Fruit fly (Drosophila melanogaster) whole organism, embryonic: ENCODE measurements around the gene Irk1.
A peak's percentile ranks its signal among the peaks of the same experiment; 100 is the strongest.

Source experiments
- Abd-B ChIP-seq: fragments of 200-800 bp; sonication (Bioruptor generic); optimal IDR thresholded peaks from 2 replicates; lab custom pipeline; 2018; ENCODE audit warnings: missing biosample characterization, mild to moderate bottlenecking, missing genetic modification characterization, moderate library complexity
- Bdp1 ChIP-seq: fragments of 200-800 bp; sonication (Bioruptor generic); optimal IDR thresholded peaks from 3 replicates; lab custom pipeline; 2016; ENCODE audit warnings: missing biosample characterization, missing genetic modification characterization
- Bteb2 ChIP-seq: fragments of 200-800 bp; sonication (Bioruptor generic); optimal IDR thresholded peaks from 2 replicates; lab custom pipeline; 2016; ENCODE audit warnings: missing biosample characterization, missing genetic modification characterization
- C15 ChIP-seq: fragments of 200-800 bp; sonication (Bioruptor generic); IDR thresholded peaks from 3 replicates; pipeline ENCODE4 v1.3.6; 2022; ENCODE audit warnings: missing biosample characterization, missing genetic modification characterization
- CG11456 ChIP-seq: fragments of 200-800 bp; sonication (Bioruptor generic); IDR thresholded peaks from 3 replicates; pipeline ENCODE4 v1.3.6; 2022; ENCODE audit warnings: missing biosample characterization, missing genetic modification characterization
- CG11504 ChIP-seq: fragments of 200-800 bp; sonication (Bioruptor generic); optimal IDR thresholded peaks from 3 replicates; lab custom pipeline; 2019; ENCODE audit warnings: missing biosample characterization, mild to moderate bottlenecking, missing genetic modification characterization, moderate library complexity
- CG11696 ChIP-seq: fragments of 200-800 bp; sonication (Bioruptor generic); IDR thresholded peaks from 2 replicates; pipeline ENCODE4 v1.3.6; 2022; ENCODE audit warnings: missing biosample characterization, missing genetic modification characterization
- CG13775 ChIP-seq: fragments of 200-800 bp; sonication (Bioruptor generic); optimal IDR thresholded peaks from 3 replicates; lab custom pipeline; 2017; ENCODE audit warnings: missing biosample characterization, mild to moderate bottlenecking, missing genetic modification characterization
- CG14014 ChIP-seq: fragments of 200-800 bp; sonication (Bioruptor generic); IDR thresholded peaks from 2 replicates; pipeline ENCODE4 v1.3.6; 2022; ENCODE audit warnings: missing biosample characterization, missing genetic modification characterization
- CG14667 ChIP-seq: fragments of 200-800 bp; sonication (Bioruptor generic); IDR thresholded peaks from 2 replicates; pipeline ENCODE4 v1.3.6; 2022; ENCODE audit warnings: missing biosample characterization, missing genetic modification characterization
- CG1647 ChIP-seq: fragments of 200-800 bp; sonication (Bioruptor generic); optimal IDR thresholded peaks from 3 replicates; lab custom pipeline; 2016; ENCODE audit warnings: missing biosample characterization, missing genetic modification characterization
- CG16779 ChIP-seq: fragments of 200-800 bp; sonication (Bioruptor generic); IDR thresholded peaks from 2 replicates; pipeline ENCODE4 v1.3.6; 2022; ENCODE audit warnings: missing biosample characterization, missing genetic modification characterization
- CG17186 ChIP-seq: fragments of 200-800 bp; sonication (Bioruptor generic); optimal IDR thresholded peaks from 3 replicates; lab custom pipeline; 2017; ENCODE audit warnings: missing biosample characterization, missing genetic modification reagents, missing genetic modification characterization
- CG2202 ChIP-seq: fragments of 200-800 bp; sonication (Bioruptor generic); optimal IDR thresholded peaks from 2 replicates; lab custom pipeline; 2018; ENCODE audit warnings: missing biosample characterization, mild to moderate bottlenecking, missing genetic modification characterization
- CG32767 ChIP-seq: fragments of 200-800 bp; sonication (Bioruptor generic); IDR thresholded peaks from 2 replicates; pipeline ENCODE4 v1.3.6; 2022; ENCODE audit warnings: missing biosample characterization, missing genetic modification characterization
- CG34376 ChIP-seq: fragments of 200-800 bp; sonication (Bioruptor generic); optimal IDR thresholded peaks from 2 replicates; lab custom pipeline; 2018; ENCODE audit warnings: missing biosample characterization, mild to moderate bottlenecking, missing genetic modification characterization
- CG3726 ChIP-seq: fragments of 200-800 bp; sonication (Bioruptor generic); IDR thresholded peaks from 3 replicates; pipeline ENCODE4, ENCODE4 v1.3.6; 2022; ENCODE audit warnings: missing biosample characterization, missing genetic modification characterization
- CG6654 ChIP-seq: fragments of 200-800 bp; sonication (Bioruptor generic); optimal IDR thresholded peaks from 2 replicates; lab custom pipeline; 2017; ENCODE audit warnings: missing biosample characterization, mild to moderate bottlenecking, missing genetic modification characterization
- CG7271 ChIP-seq: fragments of 200-800 bp; sonication (Bioruptor generic); optimal IDR thresholded peaks from 2 replicates; lab custom pipeline; 2018; ENCODE audit warnings: missing biosample characterization, mild to moderate bottlenecking, missing genetic modification characterization, moderate library complexity
- CG7928 ChIP-seq: fragments of 200-800 bp; sonication (Bioruptor generic); optimal IDR thresholded peaks from 2 replicates; lab custom pipeline; 2017; ENCODE audit warnings: missing biosample characterization, mild to moderate bottlenecking, missing genetic modification characterization
- CG7987 ChIP-seq: fragments of 200-800 bp; sonication (Bioruptor generic); optimal IDR thresholded peaks from 2 replicates; lab custom pipeline; 2018; ENCODE audit warnings: missing biosample characterization, mild to moderate bottlenecking, missing genetic modification characterization, moderate library complexity
- CG8478 ChIP-seq: fragments of >200 bp; optimal IDR thresholded peaks from 2 replicates; lab custom pipeline; 2018
- CkIIα-i1 ChIP-seq: fragments of 200-800 bp; sonication (Bioruptor generic); IDR thresholded peaks from 2 replicates; pipeline ENCODE4 v1.3.6; 2022; ENCODE audit warnings: missing biosample characterization, missing genetic modification characterization
- Dek ChIP-seq: fragments of 200-800 bp; sonication (Bioruptor generic); optimal IDR thresholded peaks from 3 replicates; lab custom pipeline; 2019; ENCODE audit warnings: missing biosample characterization, mild to moderate bottlenecking, missing genetic modification characterization, moderate library complexity
- Gug ChIP-seq: fragments of 200-800 bp; sonication (Bioruptor generic); IDR thresholded peaks from 4 replicates; pipeline ENCODE4 v1.3.6; 2022; ENCODE audit warnings: missing biosample characterization, missing genetic modification characterization
- Lhr ChIP-seq: fragments of 200-800 bp; sonication (Bioruptor generic); optimal IDR thresholded peaks from 3 replicates; lab custom pipeline; 2017; ENCODE audit warnings: mild to moderate bottlenecking, missing biosample characterization, missing genetic modification reagents, missing genetic modification characterization
- TFAM ChIP-seq: fragments of 200-800 bp; sonication (Bioruptor generic); optimal IDR thresholded peaks from 2 replicates; lab custom pipeline; 2017; ENCODE audit warnings: missing biosample characterization, missing genetic modification characterization, inconsistent platforms
- Xrp1 ChIP-seq: fragments of 200-800 bp; sonication (Bioruptor generic); IDR thresholded peaks from 2 replicates; pipeline ENCODE4 v1.3.6; 2022; ENCODE audit warnings: missing biosample characterization, missing genetic modification characterization
- amos ChIP-seq: fragments of 200-800 bp; sonication (Bioruptor generic); IDR thresholded peaks from 2 replicates; pipeline ENCODE4 v1.3.6; 2022; ENCODE audit warnings: missing biosample characterization, missing genetic modification characterization; ENCODE audit not compliant: partially characterized antibody
- aop ChIP-seq: fragments of 200-800 bp; sonication (Bioruptor generic); IDR thresholded peaks from 2 replicates; pipeline ENCODE4 v1.3.6; 2022; ENCODE audit warnings: missing biosample characterization, missing genetic modification characterization
- cad ChIP-seq: fragments of >200 bp; optimal IDR thresholded peaks from 2 replicates; lab custom pipeline; 2017; ENCODE audit warnings: missing biosample characterization, missing genetic modification characterization
- cato ChIP-seq: fragments of 200-800 bp; sonication (Bioruptor generic); optimal IDR thresholded peaks from 2 replicates; lab custom pipeline; 2016; ENCODE audit warnings: missing biosample characterization, missing genetic modification characterization, borderline replicate concordance
- cg ChIP-seq: fragments of 200-800 bp; sonication (Bioruptor generic); optimal IDR thresholded peaks from 3 replicates; lab custom pipeline; 2019; ENCODE audit warnings: missing biosample characterization, mild to moderate bottlenecking, missing genetic modification characterization, moderate library complexity
- chm ChIP-seq: fragments of 200-800 bp; sonication (Bioruptor generic); IDR thresholded peaks from 2 replicates; pipeline ENCODE4 v1.3.6; 2022; ENCODE audit warnings: missing biosample characterization, missing genetic modification characterization
- croc ChIP-seq: fragments of 200-800 bp; sonication (Bioruptor generic); conservative IDR thresholded peaks from 3 replicates; pipeline ENCODE4 v1.3.6; 2022; ENCODE audit warnings: missing biosample characterization, missing genetic modification characterization
- dm ChIP-seq: fragments of 200-800 bp; sonication (Bioruptor generic); optimal IDR thresholded peaks from 3 replicates; lab custom pipeline; 2016; ENCODE audit warnings: missing biosample characterization, missing genetic modification characterization
- emc ChIP-seq: fragments of 200-800 bp; sonication (Bioruptor generic); optimal IDR thresholded peaks from 2 replicates; lab custom pipeline; 2016; ENCODE audit warnings: missing biosample characterization, missing genetic modification characterization
- eyg ChIP-seq: fragments of 200-800 bp; sonication (Bioruptor generic); optimal IDR thresholded peaks from 3 replicates; lab custom pipeline; 2016; ENCODE audit warnings: missing biosample characterization, missing genetic modification characterization
- insv ChIP-seq, 2 experiments: fragments of 200-800 bp; sonication (Bioruptor generic); optimal IDR thresholded peaks; 3 replicates each; lab custom pipeline; 2016 to 2018; ENCODE audit warnings: missing biosample characterization in 2 of 2, missing genetic modification characterization in 2 of 2
- kay ChIP-seq: fragments of 200-800 bp; sonication (Bioruptor generic); optimal IDR thresholded peaks from 2 replicates; lab custom pipeline; 2016; ENCODE audit warnings: missing biosample characterization, missing genetic modification characterization
- ken ChIP-seq: fragments of 200-800 bp; sonication (Bioruptor generic); IDR thresholded peaks from 3 replicates; pipeline ENCODE4 v1.3.6; 2022; ENCODE audit warnings: missing biosample characterization, missing genetic modification characterization
- lab ChIP-seq: fragments of 200-800 bp; sonication (Bioruptor generic); optimal IDR thresholded peaks from 3 replicates; lab custom pipeline; 2017; ENCODE audit warnings: missing biosample characterization, missing genetic modification characterization, mild to moderate bottlenecking, moderate library complexity, missing genetic modification reagents
- lmd ChIP-seq: fragments of 200-800 bp; sonication (Bioruptor generic); IDR thresholded peaks from 2 replicates; pipeline ENCODE4 v1.3.6; 2022; ENCODE audit warnings: missing biosample characterization, missing genetic modification characterization
- pfk ChIP-seq: fragments of 200-800 bp; sonication (Bioruptor generic); optimal IDR thresholded peaks from 2 replicates; lab custom pipeline; 2018; ENCODE audit warnings: missing biosample characterization, mild to moderate bottlenecking, missing genetic modification characterization, moderate library complexity
- rib ChIP-seq: fragments of 200-800 bp; sonication (Bioruptor generic); IDR thresholded peaks from 2 replicates; pipeline ENCODE4 v1.3.6; 2022; ENCODE audit warnings: missing biosample characterization, missing genetic modification characterization
- salm ChIP-seq: fragments of 200-800 bp; sonication (Bioruptor generic); optimal IDR thresholded peaks from 2 replicates; lab custom pipeline; 2018; ENCODE audit warnings: missing biosample characterization, mild to moderate bottlenecking, missing genetic modification characterization
- sim ChIP-seq: fragments of 200-800 bp; sonication (Bioruptor generic); IDR thresholded peaks from 2 replicates; pipeline ENCODE4 v1.3.6; 2022; ENCODE audit warnings: missing biosample characterization, missing genetic modification characterization
- slou ChIP-seq: fragments of 200-800 bp; sonication (Bioruptor generic); optimal IDR thresholded peaks from 3 replicates; lab custom pipeline; 2016; ENCODE audit warnings: missing biosample characterization, missing genetic modification characterization
- slp2 ChIP-seq: fragments of 200-800 bp; sonication (Bioruptor generic); optimal IDR thresholded peaks from 2 replicates; lab custom pipeline; 2016; ENCODE audit warnings: missing biosample characterization, missing genetic modification characterization
- tio ChIP-seq: fragments of 200-800 bp; sonication (Bioruptor generic); optimal IDR thresholded peaks from 2 replicates; lab custom pipeline; 2017; ENCODE audit warnings: missing biosample characterization, missing genetic modification characterization, inconsistent platforms
- trh ChIP-seq: fragments of 200-800 bp; sonication (Bioruptor generic); optimal IDR thresholded peaks from 2 replicates; lab custom pipeline; 2016; ENCODE audit warnings: missing biosample characterization, missing genetic modification characterization

The Irk1 gene

dm6 chr3R:23173393-23173981 is 5.4 kb downstream of the Irk1 start, which contains the start of gene CG46310 (continued):
- TF ChIP-seq amos (GFP tag; lab: Robert Waterston, UW) (no peak; the same call in 1 of the 2 replicates), Dek (peak; percentile 71), Bdp1 (GFP tag; lab: Kevin White, UChicago) (no peak), CG34376 (GFP tag; lab: Kevin White, UChicago) (peak; percentile 77), TFAM (GFP tag; lab: Kevin White, UChicago) (no peak), CG7987 (GFP tag; lab: Kevin White, UChicago) (peak; percentile 47), Xrp1 (GFP tag; lab: Robert Waterston, UW) (peak; percentile 87), salm (tag; lab: Kevin White, UChicago) (peak; percentile 52), dm (GFP tag; lab: Kevin White, UChicago) (no peak), CG13775 (GFP tag; lab: Kevin White, UChicago) (peak; percentile 41), CG17186 (GFP tag; lab: Kevin White, UChicago) (no peak), croc (GFP tag; lab: Robert Waterston, UW) (peak; percentile 67), CG32767 (GFP tag; lab: Robert Waterston, UW) (0 out of 2 replicates have a peak, but pooled peaks have one; percentile 7), slou (peak; percentile 55), kay (GFP tag; lab: Kevin White, UChicago) (no peak), Lhr (GFP tag; lab: Kevin White, UChicago) (no peak), lab (GFP tag; lab: Kevin White, UChicago) (peak; percentile 89), CG8478 (lab: Kevin White, UChicago) (no peak), tio (GFP tag; lab: Kevin White, UChicago) (peak; percentile 37), cg (GFP tag; lab: Kevin White, UChicago) (peak; percentile 19), C15 (GFP tag; lab: Robert Waterston, UW) (peak; percentile 66; the same call in 2 of the 3 replicates), CG7271 (tag; lab: Kevin White, UChicago) (no peak), cad (GFP tag; lab: Kevin White, UChicago) (no peak), rib (GFP tag; lab: Robert Waterston, UW) (peak; percentile 89), CG14667 (peak; percentile 43; the same call in 1 of the 2 replicates), CG6654 (GFP tag; lab: Kevin White, UChicago) (peak; percentile 24), CG1647 (GFP tag; lab: Kevin White, UChicago) (no peak), slp2 (GFP tag; lab: Kevin White, UChicago) (no peak), CG11696 (peak; percentile 51), CG11456 (GFP tag; lab: Robert Waterston, UW) (peak; percentile 88), Bteb2 (GFP tag; lab: Kevin White, UChicago) (no peak), Gug (peak; percentile 58; the same call in 3 of the 4 replicates), CG16779 (GFP tag; lab: Robert Waterston, UW) (peak; percentile 74), Abd-B (GFP tag; lab: Kevin White, UChicago) (no peak), lmd (GFP tag; lab: Robert Waterston, UW) (peak; percentile 89), emc (no peak), sim (GFP tag; lab: Robert Waterston, UW) (peak; percentile 62; the same call in 1 of the 2 replicates), insv (GFP tag; optimal IDR thresholded peaks at IDR 0.05; lab: Kevin White, UChicago) (no peak), CG14014 (GFP tag; lab: Robert Waterston, UW) (peak; percentile 61; the same call in 1 of the 2 replicates), CG7928 (GFP tag; lab: Kevin White, UChicago) (peak; percentile 9), CG2202 (tag; lab: Kevin White, UChicago) (no peak), CkIIα-i1 (GFP tag; lab: Robert Waterston, UW) (0 out of 2 replicates have a peak, but pooled peaks have one; percentile 6), eyg (no peak), chm (peak; percentile 57; the same call in 1 of the 2 replicates), CG3726 (peak; percentile 84), trh (no peak), pfk (GFP tag; lab: Kevin White, UChicago) (peak; percentile 8), aop (GFP tag; lab: Robert Waterston, UW) (no peak), ken (GFP tag; lab: Robert Waterston, UW) (peak; percentile 69; the same call in 1 of the 3 replicates), CG11504 (peak; percentile 75), cato (GFP tag; lab: Kevin White, UChicago) (no peak)
